Worm (Caenorhabditis elegans) whole organism, L3 larva: ENCODE results near the gene K08D8.1.

Source experiments
- ZK546.5 ChIP-seq: sonication (generic microtip); optimal IDR thresholded peaks from 2 replicates; lab custom pipeline; 2017; ENCODE audit warnings: missing biosample characterization, missing genetic modification characterization
- ceh-16 ChIP-seq: sonication (generic microtip); optimal IDR thresholded peaks from 2 replicates; lab custom pipeline; 2017; ENCODE audit warnings: missing biosample characterization, missing genetic modification characterization
- ceh-82 ChIP-seq: fragments of 150-350 bp; optimal IDR thresholded peaks from 2 replicates; lab custom pipeline; 2014; ENCODE audit warnings: missing biosample characterization, missing genetic modification characterization
- egl-27 ChIP-seq: sonication (generic microtip); optimal IDR thresholded peaks from 4 replicates; lab custom pipeline; 2017; ENCODE audit warnings: missing biosample characterization, missing genetic modification reagents, missing genetic modification characterization
- elt-2 ChIP-seq: sonication (generic microtip); optimal IDR thresholded peaks from 2 replicates; lab custom pipeline; 2016; ENCODE audit warnings: missing genetic modification reagents, mild to moderate bottlenecking, missing genetic modification characterization, missing compliant biosample characterization
- fkh-10 ChIP-seq: sonication (generic microtip); optimal IDR thresholded peaks from 2 replicates; lab custom pipeline; 2017; ENCODE audit warnings: missing biosample characterization, missing genetic modification reagents, missing genetic modification characterization
- nhr-11 ChIP-seq: fragments of 150-350 bp; optimal IDR thresholded peaks from 2 replicates; lab custom pipeline; 2014; ENCODE audit warnings: missing biosample characterization, missing genetic modification characterization
- snpc-4 ChIP-seq: fragments of 150-350 bp; optimal IDR thresholded peaks from 2 replicates; lab custom pipeline; 2014; ENCODE audit warnings: missing biosample characterization, missing genetic modification characterization
- zag-1 ChIP-seq: fragments of 150-350 bp; optimal IDR thresholded peaks from 2 replicates; lab custom pipeline; 2014; ENCODE audit warnings: missing biosample characterization, missing genetic modification characterization
- ztf-11 ChIP-seq: fragments of 150-350 bp; optimal IDR thresholded peaks from 2 replicates; lab custom pipeline; 2014; ENCODE audit warnings: missing biosample characterization, missing genetic modification characterization

DNA sequence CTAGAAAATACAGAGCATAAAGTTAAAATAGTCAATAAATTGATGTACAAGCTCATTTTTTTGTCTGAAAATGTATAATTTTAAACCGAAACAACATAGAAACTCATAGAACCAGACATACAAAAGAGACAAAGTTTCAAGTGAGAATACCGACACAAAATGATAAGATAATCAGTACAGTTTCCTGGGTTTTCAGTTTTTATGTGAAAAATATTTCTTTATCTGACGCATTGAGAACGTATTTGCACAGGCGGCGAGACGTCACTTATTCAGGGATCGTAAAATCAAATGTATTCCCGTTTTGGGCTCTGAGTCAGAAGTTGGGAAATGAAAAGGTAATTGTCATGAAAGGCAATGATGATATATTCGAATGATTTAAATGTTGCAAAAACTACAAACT lies 1.8 kb upstream of the K08D8.1 start, which contains the start of gene K08D8.6:
- no peak for TF ChIP-seq zag-1 (tag; lab: Kevin White, UChicago)
- no peak for TF ChIP-seq fkh-10 (GFP tag; lab: Kevin White, UChicago)
- TF ChIP-seq nhr-11 (tag; lab: Kevin White, UChicago) = no peak
- no peak for TF ChIP-seq ceh-16 (tag; lab: Kevin White, UChicago)
- TF ChIP-seq ceh-82 = no peak
- TF ChIP-seq elt-2 = peak; percentile 94
- no peak for TF ChIP-seq egl-27
- no peak for TF ChIP-seq ztf-11 (tag; lab: Kevin White, UChicago)
- TF ChIP-seq ZK546.5 (tag; lab: Kevin White, UChicago) = no peak
- TF ChIP-seq snpc-4 (tag; lab: Kevin White, UChicago) = no peak
